Worm (Caenorhabditis elegans) whole organism, L1 larva: ENCODE data around the gene Y43C5A.2.

ENCODE experiments used
- C16A3.4 ChIP-seq: fragments of 150-350 bp; optimal IDR thresholded peaks from 2 replicates; lab custom pipeline; 2014; ENCODE audit warnings: missing biosample characterization, missing genetic modification characterization
- Y116A8C.19 ChIP-seq: sonication (generic microtip); optimal IDR thresholded peaks from 2 replicates; lab custom pipeline; 2016; ENCODE audit warnings: missing compliant biosample characterization, missing genetic modification characterization, borderline replicate concordance
- alr-1 ChIP-seq: fragments of 200-800 bp; sonication (Bioruptor generic); optimal IDR thresholded peaks from 2 replicates; lab custom pipeline; 2018; ENCODE audit warnings: borderline replicate concordance, mild to moderate bottlenecking, missing genetic modification characterization, missing compliant biosample characterization
- aly-2 ChIP-seq: fragments of 150-350 bp; optimal IDR thresholded peaks from 2 replicates; lab custom pipeline; 2014; ENCODE audit warnings: missing biosample characterization, missing genetic modification characterization
- blmp-1 ChIP-seq: fragments of 150-350 bp; optimal IDR thresholded peaks from 2 replicates; lab custom pipeline; 2014; ENCODE audit warnings: missing biosample characterization, missing genetic modification characterization
- ceh-82 ChIP-seq, 3 experiments: fragments of 150-350 bp in 1 of 3; sonication (generic microtip) in 2 of 3; optimal IDR thresholded peaks; 2 replicates each; lab custom pipeline; 2014 to 2017; ENCODE audit warnings: missing biosample characterization in 3 of 3, missing genetic modification characterization in 3 of 3
- ceh-88 ChIP-seq: fragments of 200-800 bp; sonication (Bioruptor generic); IDR thresholded peaks from 2 replicates; pipeline ENCODE4 v1.3.6; 2022; ENCODE audit warnings: missing genetic modification characterization, missing compliant biosample characterization
- ces-1 ChIP-seq: fragments of 150-350 bp; optimal IDR thresholded peaks from 2 replicates; lab custom pipeline; 2014; ENCODE audit warnings: missing biosample characterization, missing genetic modification reagents, missing genetic modification characterization
- dpl-1 ChIP-seq, 3 experiments: fragments of 150-350 bp in 2 of 3; sonication (generic microtip) in 1 of 3; optimal IDR thresholded peaks; 2 replicates each; lab custom pipeline; 2014 to 2017; ENCODE audit warnings: missing biosample characterization in 3 of 3, missing genetic modification characterization in 3 of 3, missing genetic modification reagents in 3 of 3
- efl-1 ChIP-seq, 4 experiments: fragments of 150-350 bp; optimal IDR thresholded peaks in 3 of 4; peaks in 1 of 4; 1 replicate in 1 of 4; 2 replicates in 3 of 4; lab custom pipeline; 2014; ENCODE audit warnings: missing biosample characterization in 2 of 4, missing genetic modification characterization in 2 of 4, missing genetic modification reagents in 2 of 4
- elt-2 ChIP-seq: sonication (generic microtip); optimal IDR thresholded peaks from 2 replicates; lab custom pipeline; 2016; ENCODE audit warnings: missing genetic modification characterization, mild to moderate bottlenecking, inconsistent platforms, missing compliant biosample characterization, missing genetic modification reagents
- elt-3 ChIP-seq, 6 experiments: fragments of 150-350 bp in 1 of 6; sonication (generic microtip); optimal IDR thresholded peaks; 2 replicates each; lab custom pipeline; 2017 to 2018; ENCODE audit warnings: missing biosample characterization in 6 of 6, missing genetic modification characterization in 6 of 6, inconsistent platforms in 1 of 6
- fkh-8 ChIP-seq: sonication (generic microtip); optimal IDR thresholded peaks from 2 replicates; lab custom pipeline; 2016; ENCODE audit warnings: mild to moderate bottlenecking, missing genetic modification characterization, missing compliant biosample characterization
- grh-1 ChIP-seq: fragments of 200-800 bp; sonication (Bioruptor generic); IDR thresholded peaks from 2 replicates; pipeline ENCODE4 v1.3.6; 2022; ENCODE audit warnings: missing genetic modification reagents, missing genetic modification characterization, missing compliant biosample characterization
- isw-1 ChIP-seq: fragments of 200-800 bp; sonication (Bioruptor generic); IDR thresholded peaks from 2 replicates; pipeline ENCODE4 v1.3.6; 2022; ENCODE audit warnings: missing genetic modification characterization, missing compliant biosample characterization
- jun-1 ChIP-seq: fragments of 150-350 bp; optimal IDR thresholded peaks from 2 replicates; lab custom pipeline; 2014; ENCODE audit warnings: missing biosample characterization, missing genetic modification reagents, missing genetic modification characterization
- lin-14 ChIP-seq: fragments of 200-800 bp; sonication (Bioruptor generic); optimal IDR thresholded peaks from 2 replicates; lab custom pipeline; 2018; ENCODE audit warnings: mild to moderate bottlenecking, missing genetic modification characterization, moderate library complexity, missing compliant biosample characterization
- lin-35 ChIP-seq, 2 experiments: fragments of 150-350 bp; optimal IDR thresholded peaks; 2 replicates each; lab custom pipeline; 2014; ENCODE audit warnings: missing biosample characterization in 2 of 2, missing genetic modification characterization in 2 of 2, missing genetic modification reagents in 2 of 2
- lir-3 ChIP-seq: sonication (generic microtip); optimal IDR thresholded peaks from 2 replicates; lab custom pipeline; 2016; ENCODE audit warnings: mild to moderate bottlenecking, missing genetic modification characterization, moderate library complexity, missing compliant biosample characterization; ENCODE audit not compliant: poor library complexity
- lsy-2 ChIP-seq, 2 experiments: fragments of 150-350 bp; optimal IDR thresholded peaks; 2 replicates each; lab custom pipeline; 2014; ENCODE audit warnings: missing biosample characterization in 2 of 2, missing genetic modification characterization in 2 of 2
- mdl-1 ChIP-seq, 2 experiments: fragments of 150-350 bp; optimal IDR thresholded peaks; 2 replicates each; lab custom pipeline; 2014 to 2017; ENCODE audit warnings: missing biosample characterization in 2 of 2, missing genetic modification characterization in 2 of 2, inconsistent platforms in 1 of 2
- mep-1 ChIP-seq: fragments of 150-350 bp; optimal IDR thresholded peaks from 2 replicates; lab custom pipeline; 2014; ENCODE audit warnings: missing biosample characterization, missing genetic modification characterization
- nhr-11 ChIP-seq: fragments of 150-350 bp; optimal IDR thresholded peaks from 2 replicates; lab custom pipeline; 2014; ENCODE audit warnings: missing biosample characterization, missing genetic modification characterization
- nhr-12 ChIP-seq: sonication (generic microtip); optimal IDR thresholded peaks from 2 replicates; lab custom pipeline; 2017; ENCODE audit warnings: missing biosample characterization, missing genetic modification characterization
- nhr-19 ChIP-seq: fragments of 200-800 bp; sonication (Bioruptor generic); conservative IDR thresholded peaks from 2 replicates; pipeline ENCODE4 v1.3.6; 2022; ENCODE audit warnings: missing genetic modification characterization, missing compliant biosample characterization
- nhr-20 ChIP-seq: sonication (generic microtip); optimal IDR thresholded peaks from 2 replicates; lab custom pipeline; 2016; ENCODE audit warnings: mild to moderate bottlenecking, missing genetic modification characterization, missing compliant biosample characterization
- nhr-237 ChIP-seq: fragments of 150-350 bp; optimal IDR thresholded peaks from 2 replicates; lab custom pipeline; 2014; ENCODE audit warnings: missing biosample characterization, missing genetic modification characterization
- nhr-47 ChIP-seq: sonication (generic microtip); optimal IDR thresholded peaks from 2 replicates; lab custom pipeline; 2016; ENCODE audit warnings: mild to moderate bottlenecking, missing genetic modification characterization, moderate library complexity, missing compliant biosample characterization
- nhr-71 ChIP-seq: sonication (generic microtip); optimal IDR thresholded peaks from 2 replicates; lab custom pipeline; 2016; ENCODE audit warnings: mild to moderate bottlenecking, missing genetic modification characterization, moderate library complexity, missing compliant biosample characterization
- nhr-77 ChIP-seq: fragments of 150-350 bp; optimal IDR thresholded peaks from 2 replicates; lab custom pipeline; 2014; ENCODE audit warnings: missing biosample characterization, missing genetic modification characterization
- nhr-85 ChIP-seq: sonication (generic microtip); peaks from one replicate; lab custom pipeline; 2016; ENCODE audit warnings: missing genetic modification characterization, inconsistent platforms, missing compliant biosample characterization
- nhr-90 ChIP-seq: sonication (generic microtip); optimal IDR thresholded peaks from 2 replicates; lab custom pipeline; 2016; ENCODE audit warnings: mild to moderate bottlenecking, missing genetic modification characterization, missing compliant biosample characterization; ENCODE audit not compliant: poor library complexity
- pag-3 ChIP-seq: sonication (generic microtip); optimal IDR thresholded peaks from 2 replicates; lab custom pipeline; 2017; ENCODE audit warnings: missing genetic modification characterization, mild to moderate bottlenecking, missing compliant biosample characterization, antibody characterized with exemption, borderline replicate concordance; ENCODE audit not compliant: insufficient read depth
- pax-3 ChIP-seq: fragments of 200-800 bp; sonication (Bioruptor generic); optimal IDR thresholded peaks from 2 replicates; lab custom pipeline; 2018; ENCODE audit warnings: mild to moderate bottlenecking, missing genetic modification characterization, moderate library complexity, missing compliant biosample characterization
- snu-23 ChIP-seq: sonication (generic microtip); optimal IDR thresholded peaks from 2 replicates; lab custom pipeline; 2016; ENCODE audit warnings: missing genetic modification characterization, missing compliant biosample characterization
- tbx-2 ChIP-seq: sonication (generic microtip); optimal IDR thresholded peaks from 2 replicates; lab custom pipeline; 2016; ENCODE audit warnings: missing genetic modification characterization, missing compliant biosample characterization
- unc-86 ChIP-seq: sonication (generic microtip); optimal IDR thresholded peaks from 2 replicates; lab custom pipeline; 2016; ENCODE audit warnings: missing genetic modification characterization, missing compliant biosample characterization
- unc-98 ChIP-seq: fragments of 200-800 bp; sonication (Bioruptor generic); IDR thresholded peaks from 2 replicates; pipeline ENCODE4 v1.3.6; 2022; ENCODE audit warnings: missing genetic modification characterization, missing compliant biosample characterization
- vab-15 ChIP-seq: sonication (generic microtip); optimal IDR thresholded peaks from 2 replicates; lab custom pipeline; 2017; ENCODE audit warnings: missing genotype, mild to moderate bottlenecking, missing genetic modification characterization, missing compliant biosample characterization

The Y43C5A.2 gene

DNA sequence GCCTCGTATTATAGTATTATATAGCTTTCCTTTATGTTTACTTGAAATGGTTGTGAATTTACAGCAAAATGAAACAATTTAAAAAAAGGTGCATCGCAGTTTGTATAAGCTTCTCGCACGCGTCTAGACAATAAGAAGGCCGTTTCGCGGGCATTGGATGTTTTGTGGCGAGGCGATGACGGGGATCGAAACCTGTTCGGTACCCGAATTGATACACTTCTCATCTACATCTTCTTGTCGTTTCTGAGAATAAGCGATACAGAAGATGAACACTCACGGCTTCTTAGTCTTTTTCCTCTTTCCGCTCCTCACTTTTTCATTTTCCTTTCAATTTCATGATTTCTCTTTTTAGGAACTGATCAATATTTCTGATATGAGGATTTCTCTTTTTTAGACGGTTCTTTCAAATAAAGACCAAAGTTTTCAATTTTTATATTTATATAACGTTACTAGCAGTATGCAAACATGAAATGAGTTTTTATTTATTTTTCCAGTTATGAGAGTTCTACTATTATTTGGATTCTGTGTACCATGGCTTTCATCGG is 23.9 kb upstream of the Y43C5A.2 start, which contains the start of gene F01G10.10 (continued):
- TF ChIP-seq ceh-82 (tag; optimal IDR thresholded peaks at IDR 0.05; lab: Kevin White, UChicago) (no peak), vab-15 (tag; lab: Kevin White, UChicago) (no peak), jun-1 (no peak), nhr-77 (no peak)
- TF ChIP-seq, all 84 proteins: peak for 5

DNA sequence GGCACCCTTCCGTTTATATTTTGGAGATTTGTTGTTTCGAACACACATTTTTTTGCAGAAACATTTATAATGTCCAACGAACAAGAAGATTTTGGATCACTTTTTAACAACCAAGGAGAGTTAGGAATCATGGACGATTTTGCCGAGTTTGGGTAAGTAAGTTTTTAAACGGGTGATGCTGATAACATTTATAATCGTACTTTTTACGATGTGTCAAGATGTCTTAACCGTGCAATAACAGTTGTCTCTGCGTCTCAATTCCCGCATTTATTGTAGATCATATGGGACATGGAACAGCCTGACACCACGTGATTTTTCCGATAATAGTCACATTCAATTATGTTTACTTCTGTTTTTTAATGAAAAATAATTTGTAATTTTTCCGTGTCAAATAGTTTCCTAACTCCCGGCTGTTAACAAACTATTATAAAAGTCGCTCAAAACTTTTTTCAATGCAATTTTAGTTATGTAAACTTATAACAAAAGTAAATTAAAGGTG is 19.1 kb upstream of the Y43C5A.2 start, which contains the start of gene daf-14:
Gene daf-14 (plus strand): TSS at position 51 of the 499 bp plus-strand sequence.
- peak; percentile 19 for TF ChIP-seq blmp-1
- peak; percentile 30 to 84 for TF ChIP-seq lin-35 (GFP tag; optimal IDR thresholded peaks at IDR 0.05; lab: Kevin White, UChicago)
- no peak for TF ChIP-seq ceh-88 (GFP tag; lab: Robert Waterston, UW)
- peak; percentile 53 for TF ChIP-seq lin-14 (GFP tag; lab: Kevin White, UChicago)
- TF ChIP-seq snu-23, result peak; percentile 31
- TF ChIP-seq tbx-2 (tag; lab: Kevin White, UChicago), result peak; percentile 3
- peak; percentile 50 for TF ChIP-seq nhr-90 (tag; lab: Kevin White, UChicago)
- TF ChIP-seq nhr-85, result peak; percentile 81
- TF ChIP-seq efl-1 (optimal IDR thresholded peaks at IDR 0.05; lab: Kevin White, UChicago), result no peak
- peak in 1 of 2 experiments; percentile 72 for TF ChIP-seq efl-1 (GFP tag; optimal IDR thresholded peaks at IDR 0.05 in 1 of 2; lab: Kevin White, UChicago)
- TF ChIP-seq nhr-12, result no peak
- TF ChIP-seq nhr-19 (GFP tag; lab: Robert Waterston, UW), result peak; percentile 49
- TF ChIP-seq mdl-1 (tag; optimal IDR thresholded peaks at IDR 0.05; lab: Kevin White, UChicago), result peak in 1 of 2 experiments; percentile 9
- no peak for TF ChIP-seq Y116A8C.19
- TF ChIP-seq elt-2 (tag; lab: Kevin White, UChicago), result peak; percentile 22
- TF ChIP-seq C16A3.4 (tag; lab: Kevin White, UChicago), result no peak
- peak; percentile 34 for TF ChIP-seq nhr-20
- TF ChIP-seq nhr-47 (tag; lab: Kevin White, UChicago), result peak; percentile 25
- peak in 1 of 2 experiments; percentile 0 for TF ChIP-seq lsy-2 (tag; optimal IDR thresholded peaks at IDR 0.05; lab: Kevin White, UChicago)
- TF ChIP-seq dpl-1 (GFP tag; optimal IDR thresholded peaks at IDR 0.05; lab: Kevin White, UChicago), result peak; percentile 8 to 55 (median 31)
- TF ChIP-seq isw-1, result no peak
- TF ChIP-seq ces-1 (GFP tag; lab: Kevin White, UChicago), result no peak
- TF ChIP-seq elt-3 (tag; optimal IDR thresholded peaks at IDR 0.05; lab: Kevin White, UChicago), result peak in 2 of 6 experiments; percentile 4 to 36
- peak; percentile 66 for TF ChIP-seq nhr-71
- TF ChIP-seq mep-1, result peak; percentile 22

DNA sequence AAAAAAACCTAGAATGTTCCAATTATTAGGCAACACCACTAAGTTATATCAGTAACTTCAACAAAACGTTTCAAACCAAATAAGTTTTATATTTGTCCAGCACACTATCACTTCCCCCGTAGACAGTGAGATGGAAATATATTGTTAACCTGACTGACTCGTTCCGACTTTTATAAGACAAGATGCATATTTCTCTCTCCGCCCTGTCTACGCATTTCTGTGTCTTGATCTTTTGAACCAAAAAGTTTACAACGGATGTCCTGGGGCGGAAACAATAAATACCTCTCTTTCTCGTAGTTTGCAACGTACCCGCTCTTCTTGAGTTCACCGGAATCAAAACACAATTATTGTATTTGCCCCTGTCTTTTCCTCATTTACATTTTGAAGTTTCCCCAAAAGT is 18.4 kb upstream of the Y43C5A.2 start:
- TF ChIP-seq pax-3 (no peak), lin-14 (GFP tag; lab: Kevin White, UChicago) (peak; percentile 65), nhr-85 (peak; percentile 50), lsy-2 (tag; optimal IDR thresholded peaks at IDR 0.05; lab: Kevin White, UChicago) (no peak), nhr-71 (peak; percentile 85), elt-3 (tag; optimal IDR thresholded peaks at IDR 0.05; lab: Kevin White, UChicago) (peak in 2 of 6 experiments; percentile 76 to 78)

DNA sequence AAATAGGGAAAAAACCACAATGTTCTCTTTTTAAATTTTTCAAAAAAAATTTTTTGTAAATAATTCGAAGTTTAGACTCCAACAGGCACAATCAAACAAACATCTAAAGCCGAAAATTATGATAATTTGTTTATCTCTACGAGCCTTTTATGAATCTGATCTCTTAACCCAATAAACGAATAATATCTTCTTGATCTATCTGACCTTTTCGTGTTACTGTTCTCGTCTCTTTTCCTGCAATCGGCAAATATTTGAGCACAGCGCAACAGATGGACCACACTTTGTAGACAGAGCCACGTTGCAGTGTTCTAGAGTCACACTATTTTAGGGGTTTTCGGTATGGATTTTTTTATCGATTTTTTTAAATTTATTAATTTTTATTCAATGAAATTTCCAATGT is 17.9 kb upstream of the Y43C5A.2 start:
- TF ChIP-seq dpl-1 (GFP tag; optimal IDR thresholded peaks at IDR 0.05; lab: Kevin White, UChicago), result no peak
- no peak for TF ChIP-seq ceh-82 (tag; optimal IDR thresholded peaks at IDR 0.05; lab: Kevin White, UChicago)
- no peak for TF ChIP-seq unc-86 (tag; lab: Kevin White, UChicago)
- TF ChIP-seq unc-98, result no peak
- TF ChIP-seq nhr-237, result no peak
- TF ChIP-seq pag-3 (tag; lab: Kevin White, UChicago), result no peak
- TF ChIP-seq lin-35 (GFP tag; optimal IDR thresholded peaks at IDR 0.05; lab: Kevin White, UChicago), result no peak
- TF ChIP-seq alr-1, result no peak
- no peak for TF ChIP-seq efl-1 (optimal IDR thresholded peaks at IDR 0.05; lab: Kevin White, UChicago)
- no peak for TF ChIP-seq efl-1 (GFP tag; optimal IDR thresholded peaks at IDR 0.05 in 1 of 2; lab: Kevin White, UChicago)
- no peak for TF ChIP-seq C16A3.4 (tag; lab: Kevin White, UChicago)
- TF ChIP-seq nhr-85, result no peak
- no peak for TF ChIP-seq aly-2 (tag; lab: Kevin White, UChicago)
- TF ChIP-seq fkh-8 (tag; lab: Kevin White, UChicago), result no peak
- no peak for TF ChIP-seq mdl-1 (tag; optimal IDR thresholded peaks at IDR 0.05; lab: Kevin White, UChicago)
- no peak for TF ChIP-seq elt-3 (tag; optimal IDR thresholded peaks at IDR 0.05; lab: Kevin White, UChicago)
- TF ChIP-seq grh-1 (GFP tag; lab: Robert Waterston, UW), result no peak
- no peak for TF ChIP-seq nhr-11 (tag; lab: Kevin White, UChicago)
- TF ChIP-seq lir-3, result no peak
- TF ChIP-seq, all 84 proteins: peak for 0
